Worm (Caenorhabditis elegans): ENCODE data around the gene T22D1.5.

Gene T22D1.5

ce11 chrIV:6903575-6903974, at the start of gene T22D1.5:
T22D1.5 (plus strand) TSS chrIV:6903950.
- TF ChIP-seq tbx-11 (GFP tag; IDR thresholded peaks at IDR 0.05): no peak
- no peak for TF ChIP-seq ceh-13 (GFP tag; optimal IDR thresholded peaks at IDR 0.05)
- no peak for TF ChIP-seq B0310.2 (tag; optimal IDR thresholded peaks at IDR 0.05)
- no peak for TF ChIP-seq ceh-36 (tag; optimal IDR thresholded peaks at IDR 0.05)
- TF ChIP-seq hmbx-1 (tag; optimal IDR thresholded peaks at IDR 0.05): no peak
- TF ChIP-seq tra-4 (tag; optimal IDR thresholded peaks at IDR 0.05): no peak
- TF ChIP-seq hmg-4 (GFP tag; optimal IDR thresholded peaks at IDR 0.05): no peak
- TF ChIP-seq scrt-1 (GFP tag; IDR thresholded peaks at IDR 0.05): no peak
- no peak for TF ChIP-seq ets-7 (tag; optimal IDR thresholded peaks at IDR 0.05)
- no peak for TF ChIP-seq flt-1 (GFP tag; IDR thresholded peaks at IDR 0.05)
- no peak for TF ChIP-seq F13C5.2 (tag; optimal IDR thresholded peaks at IDR 0.05)
- TF ChIP-seq pes-1 (GFP tag; IDR thresholded peaks at IDR 0.05): no peak

ce11 chrIV:6859270-6859669, 44.5 kb upstream of the T22D1.5 start, which contains the start of gene R13H7.2:
R13H7.2 (minus strand) TSS chrIV:6859370.
- TF ChIP-seq ets-7 (tag; optimal IDR thresholded peaks at IDR 0.05) (no peak), aly-1 (tag; optimal IDR thresholded peaks at IDR 0.05) (no peak), ceh-36 (tag; optimal IDR thresholded peaks at IDR 0.05) (no peak), hmbx-1 (tag; optimal IDR thresholded peaks at IDR 0.05) (no peak), hmg-4 (GFP tag; optimal IDR thresholded peaks at IDR 0.05) (no peak), F13C5.2 (tag; optimal IDR thresholded peaks at IDR 0.05) (no peak), tbx-37 (GFP tag; conservative IDR thresholded peaks at IDR 0.05) (no peak)

- TF ChIP-seq hnd-1 (tag; optimal IDR thresholded peaks at IDR 0.05) (no peak), aly-1 (tag; optimal IDR thresholded peaks at IDR 0.05) (no peak), B0310.2 (tag; optimal IDR thresholded peaks at IDR 0.05) (no peak), scrt-1 (GFP tag; IDR thresholded peaks at IDR 0.05) (no peak), ama-1 (optimal IDR thresholded peaks at IDR 0.05) (no peak), tbx-37 (GFP tag; conservative IDR thresholded peaks at IDR 0.05) (no peak), tra-4 (tag; optimal IDR thresholded peaks at IDR 0.05) (no peak), F13C5.2 (tag; optimal IDR thresholded peaks at IDR 0.05) (no peak), hmg-4 (GFP tag; optimal IDR thresholded peaks at IDR 0.05) (no peak), pes-1 (GFP tag; IDR thresholded peaks at IDR 0.05) (no peak)
Measured at ce11 chrIV:6867791-6868190, 36.0 kb upstream of the T22D1.5 start, which contains the start of gene srx-20. srx-20 (plus strand) TSS chrIV:6868091.

- TF ChIP-seq hmg-4 (GFP tag; optimal IDR thresholded peaks at IDR 0.05) (no peak), tbx-37 (GFP tag; conservative IDR thresholded peaks at IDR 0.05) (no peak), aly-1 (tag; optimal IDR thresholded peaks at IDR 0.05) (no peak)
Measured at ce11 chrIV:6872958-6873357, 30.8 kb upstream of the T22D1.5 start, which contains the start of gene srx-19. srx-19 (plus strand) TSS chrIV:6873258.

ce11 chrIV:6878912-6879554, 24.7 kb upstream of the T22D1.5 start:
- TF ChIP-seq flt-1 (GFP tag; IDR thresholded peaks at IDR 0.05) (no peak), scrt-1 (GFP tag; IDR thresholded peaks at IDR 0.05) (no peak), hmg-4 (GFP tag; optimal IDR thresholded peaks at IDR 0.05) (no peak), ceh-13 (GFP tag; optimal IDR thresholded peaks at IDR 0.05) (no peak), pes-1 (GFP tag; IDR thresholded peaks at IDR 0.05) (no peak), sea-1 (GFP tag; conservative IDR thresholded peaks at IDR 0.05) (no peak), hmbx-1 (tag; optimal IDR thresholded peaks at IDR 0.05) (no peak), tbx-11 (GFP tag; IDR thresholded peaks at IDR 0.05) (no peak), ceh-36 (tag; optimal IDR thresholded peaks at IDR 0.05) (no peak), ets-7 (tag; optimal IDR thresholded peaks at IDR 0.05) (no peak), F13C5.2 (tag; optimal IDR thresholded peaks at IDR 0.05) (no peak), hnd-1 (tag; optimal IDR thresholded peaks at IDR 0.05) (no peak), tbx-37 (GFP tag; conservative IDR thresholded peaks at IDR 0.05) (no peak), B0310.2 (tag; optimal IDR thresholded peaks at IDR 0.05) (no peak), tra-4 (tag; optimal IDR thresholded peaks at IDR 0.05) (no peak), ama-1 (optimal IDR thresholded peaks at IDR 0.05) (no peak), aly-1 (tag; optimal IDR thresholded peaks at IDR 0.05) (no peak)

- TF ChIP-seq ceh-36 (tag; optimal IDR thresholded peaks at IDR 0.05) (no peak), ama-1 (optimal IDR thresholded peaks at IDR 0.05) (no peak), tbx-11 (GFP tag; IDR thresholded peaks at IDR 0.05) (no peak), scrt-1 (GFP tag; IDR thresholded peaks at IDR 0.05) (no peak)
Measured at ce11 chrIV:6879666-6880210, 24.0 kb upstream of the T22D1.5 start.

- TF ChIP-seq sea-1 (GFP tag; conservative IDR thresholded peaks at IDR 0.05) (no peak), hnd-1 (tag; optimal IDR thresholded peaks at IDR 0.05) (no peak), ama-1 (optimal IDR thresholded peaks at IDR 0.05) (no peak), ceh-13 (GFP tag; optimal IDR thresholded peaks at IDR 0.05) (no peak), B0310.2 (tag; optimal IDR thresholded peaks at IDR 0.05) (no peak), scrt-1 (GFP tag; IDR thresholded peaks at IDR 0.05) (no peak), aly-1 (tag; optimal IDR thresholded peaks at IDR 0.05) (no peak), ceh-36 (tag; optimal IDR thresholded peaks at IDR 0.05) (no peak), hmbx-1 (tag; optimal IDR thresholded peaks at IDR 0.05) (no peak), flt-1 (GFP tag; IDR thresholded peaks at IDR 0.05) (no peak), tbx-11 (GFP tag; IDR thresholded peaks at IDR 0.05) (no peak), pes-1 (GFP tag; IDR thresholded peaks at IDR 0.05) (no peak), ets-7 (tag; optimal IDR thresholded peaks at IDR 0.05) (no peak), tbx-37 (GFP tag; conservative IDR thresholded peaks at IDR 0.05) (no peak), hmg-4 (GFP tag; optimal IDR thresholded peaks at IDR 0.05) (no peak)
Measured at ce11 chrIV:6880415-6880814, 23.3 kb upstream of the T22D1.5 start.

- TF ChIP-seq ets-7 (tag; optimal IDR thresholded peaks at IDR 0.05) (no peak), pes-1 (GFP tag; IDR thresholded peaks at IDR 0.05) (no peak), B0310.2 (tag; optimal IDR thresholded peaks at IDR 0.05) (no peak), scrt-1 (GFP tag; IDR thresholded peaks at IDR 0.05) (no peak), ceh-13 (GFP tag; optimal IDR thresholded peaks at IDR 0.05) (no peak), tbx-11 (GFP tag; IDR thresholded peaks at IDR 0.05) (no peak), ceh-36 (tag; optimal IDR thresholded peaks at IDR 0.05) (no peak)
Measured at ce11 chrIV:6881183-6881582, 22.6 kb upstream of the T22D1.5 start.

All from whole organism, early embryonic.